Fruit fly (Drosophila melanogaster): Measurements from ENCODE around the gene CG12985.

CG12985 gene

dm6 chrX:17844623-17845022 is 38.9 kb upstream of the CG12985 start, which contains the start of the genes CG8142 and Ucp4A (continued):
- TF ChIP-seq ranshi (GFP tag; IDR thresholded peaks at IDR 0.05) (peak; percentile 96), Trl (optimal IDR thresholded peaks at IDR 0.05) (no peak), Trl (GFP tag; optimal IDR thresholded peaks at IDR 0.05) (peak; percentile 44), CG18599 (GFP tag; optimal IDR thresholded peaks at IDR 0.05) (peak; percentile 93), CG17802 (tag; optimal IDR thresholded peaks at IDR 0.05) (peak; percentile 61), br (optimal IDR thresholded peaks at IDR 0.05) (no peak), CG14441 (GFP tag; IDR thresholded peaks at IDR 0.05) (peak; percentile 97), CG30403 (GFP tag; optimal IDR thresholded peaks at IDR 0.05) (peak; percentile 95), CG18262 (tag; optimal IDR thresholded peaks at IDR 0.05) (peak; percentile 91), zen2 (GFP tag; IDR thresholded peaks at IDR 0.05; ENCODE audit: partially characterized antibody) (no peak), h (optimal IDR thresholded peaks at IDR 0.05) (no peak), CG10654 (GFP tag; optimal IDR thresholded peaks at IDR 0.05) (peak; percentile 91), bigmax (GFP tag; optimal IDR thresholded peaks at IDR 0.05) (no peak), CG15269 (tag; optimal IDR thresholded peaks at IDR 0.05) (peak; percentile 91), CG11093 (GFP tag; IDR thresholded peaks at IDR 0.05) (peak; percentile 96), CG10462 (GFP tag; optimal IDR thresholded peaks at IDR 0.05) (peak; percentile 86), sr (GFP tag; IDR thresholded peaks at IDR 0.05) (peak; percentile 43; the same call in 2 of the 3 replicates), fd102C (GFP tag; optimal IDR thresholded peaks at IDR 0.05) (no peak), Dad (GFP tag; optimal IDR thresholded peaks at IDR 0.05) (peak; percentile 24), tx (GFP tag; optimal IDR thresholded peaks at IDR 0.05) (peak; percentile 2), CG4404 (GFP tag; IDR thresholded peaks at IDR 0.05) (peak; percentile 95), Hr3 (GFP tag; optimal IDR thresholded peaks at IDR 0.05) (peak; percentile 92), slp2 (GFP tag; optimal IDR thresholded peaks at IDR 0.05) (peak; percentile 39), Abd-B (GFP tag; optimal IDR thresholded peaks at IDR 0.05) (peak; percentile 95), chif (GFP tag; optimal IDR thresholded peaks at IDR 0.05) (peak in 1 of 2 experiments; percentile 69), Dfd (GFP tag; optimal IDR thresholded peaks at IDR 0.05) (no peak), eve (GFP tag; optimal IDR thresholded peaks at IDR 0.05) (no peak), dimm (GFP tag; IDR thresholded peaks at IDR 0.05) (peak; percentile 76), CG16863 (GFP tag; optimal IDR thresholded peaks at IDR 0.05) (no peak), sna (GFP tag; IDR thresholded peaks at IDR 0.05; ENCODE audit: partially characterized antibody) (no peak), vnd (GFP tag; IDR thresholded peaks at IDR 0.05; ENCODE audit: partially characterized antibody) (no peak), CG4707 (GFP tag; optimal IDR thresholded peaks at IDR 0.05) (peak; percentile 15), CG1832 (GFP tag; optimal IDR thresholded peaks at IDR 0.05) (no peak), CG12744 (GFP tag; optimal IDR thresholded peaks at IDR 0.05) (peak; percentile 37), Atf6 (GFP tag; IDR thresholded peaks at IDR 0.05) (peak; percentile 96), Hr78 (GFP tag; optimal IDR thresholded peaks at IDR 0.05) (peak in 1 of 2 experiments; percentile 99), Sox100B (GFP tag; optimal IDR thresholded peaks at IDR 0.05) (peak; percentile 90), ato (GFP tag; IDR thresholded peaks at IDR 0.05; ENCODE audit: partially characterized antibody) (no peak), CG6272 (GFP tag; IDR thresholded peaks at IDR 0.05) (peak; percentile 96), Hmr (GFP tag; optimal IDR thresholded peaks at IDR 0.05) (peak; percentile 86), ro (GFP tag; IDR thresholded peaks at IDR 0.05) (peak; percentile 90), hkb (optimal IDR thresholded peaks at IDR 0.05) (peak; percentile 54), hkb (GFP tag; IDR thresholded peaks at IDR 0.05) (peak; percentile 89), CG9817 (tag; optimal IDR thresholded peaks at IDR 0.05) (peak; percentile 89), CG8388 (GFP tag; optimal IDR thresholded peaks at IDR 0.05) (peak; percentile 84), Dref (GFP tag; IDR thresholded peaks at IDR 0.05) (peak; percentile 70), CG6175 (GFP tag; IDR thresholded peaks at IDR 0.05) (peak; percentile 79; the same call in 2 of the 3 replicates), hbn (GFP tag; IDR thresholded peaks at IDR 0.05; ENCODE audit: partially characterized antibody) (no peak), pho (GFP tag; optimal IDR thresholded peaks at IDR 0.05) (peak; percentile 40), CG17328 (GFP tag; IDR thresholded peaks at IDR 0.05) (peak; percentile 96), CG3163 (GFP tag; optimal IDR thresholded peaks at IDR 0.05) (no peak), fd96Cb (tag; optimal IDR thresholded peaks at IDR 0.05) (peak; percentile 93)

All from whole organism, embryonic.